6 worm cellular contexts compared by ENCODE assay signal in the genomic region with DNA sequence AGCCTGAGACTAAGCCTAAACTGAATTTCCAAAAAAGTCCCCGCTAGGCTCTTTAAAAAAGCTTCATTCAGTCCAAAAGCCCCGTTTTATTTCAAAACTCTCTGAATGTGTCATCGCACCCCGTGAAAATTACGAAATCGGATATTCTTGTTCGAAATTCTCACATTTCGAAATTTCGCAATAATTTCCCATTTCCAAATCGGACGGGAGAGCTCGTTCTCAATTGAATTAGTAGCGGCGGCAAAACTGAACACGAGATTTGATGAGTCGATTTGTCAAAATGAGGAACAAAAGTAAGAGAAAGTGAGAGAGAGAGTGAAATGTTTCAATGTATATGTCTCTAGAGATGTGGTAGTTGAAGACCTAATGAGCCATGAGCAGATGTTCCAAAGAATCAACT.
TF ChIP-seq lines count a peak whose summit lies in the region.

No protein-coding gene starts in this region.

TF ChIP-seq in whole organism, L1 larva, 84 proteins besides CTCF, POLR2A, EP300 and RAD21:
- no peak for TF ChIP-seq ztf-4 (tag; optimal IDR thresholded peaks at IDR 0.05; lab: Kevin White, UChicago)
- TF ChIP-seq egl-27 (tag; optimal IDR thresholded peaks at IDR 0.05; lab: Kevin White, UChicago) = peak in 1 of 2 experiments; percentile 19
- peak; percentile 34 for TF ChIP-seq zip-4 (GFP tag; optimal IDR thresholded peaks at IDR 0.05; lab: Kevin White, UChicago)
- peak in 1 of 3 experiments; percentile 30 for TF ChIP-seq ceh-82 (tag; optimal IDR thresholded peaks at IDR 0.05; lab: Kevin White, UChicago)
- TF ChIP-seq lin-14 (GFP tag; optimal IDR thresholded peaks at IDR 0.05; lab: Kevin White, UChicago) = peak; percentile 62
- no peak for TF ChIP-seq lir-3 (tag; optimal IDR thresholded peaks at IDR 0.05; lab: Kevin White, UChicago; ENCODE audit: poor library complexity)
- TF ChIP-seq blmp-1 (tag; optimal IDR thresholded peaks at IDR 0.05; lab: Kevin White, UChicago) = peak; percentile 1
- TF ChIP-seq nhr-71 (tag; optimal IDR thresholded peaks at IDR 0.05; lab: Kevin White, UChicago) = peak; percentile 18
- peak; percentile 44 for TF ChIP-seq skn-1 (tag; optimal IDR thresholded peaks at IDR 0.05; lab: Kevin White, UChicago)

TF ChIP-seq in whole organism, L2 larva, 48 proteins besides CTCF, POLR2A, EP300 and RAD21:
- TF ChIP-seq nhr-11 (tag; optimal IDR thresholded peaks at IDR 0.05; lab: Kevin White, UChicago) = no peak
- no peak for TF ChIP-seq sma-3 (GFP tag; optimal IDR thresholded peaks at IDR 0.05; lab: Kevin White, UChicago)
- TF ChIP-seq zag-1 (tag; optimal IDR thresholded peaks at IDR 0.05; lab: Kevin White, UChicago) = peak; percentile 24
- peak in 1 of 2 experiments; percentile 0 for TF ChIP-seq lsy-2 (tag; optimal IDR thresholded peaks at IDR 0.05; lab: Kevin White, UChicago)
- peak; percentile 20 for TF ChIP-seq sma-9 (GFP tag; optimal IDR thresholded peaks at IDR 0.05; lab: Kevin White, UChicago)
- no peak for TF ChIP-seq sma-9 (tag; optimal IDR thresholded peaks at IDR 0.05; lab: Kevin White, UChicago)
- peak; percentile 38 for TF ChIP-seq C34F6.9 (tag; optimal IDR thresholded peaks at IDR 0.05; lab: Kevin White, UChicago)
- TF ChIP-seq unc-55 (GFP tag; optimal IDR thresholded peaks at IDR 0.05; lab: Kevin White, UChicago) = peak; percentile 83

TF ChIP-seq in whole organism, L3 larva, 47 proteins besides CTCF, POLR2A, EP300 and RAD21:
- TF ChIP-seq lin-39 (tag; optimal IDR thresholded peaks at IDR 0.05; lab: Kevin White, UChicago) = peak; percentile 39
- no peak for TF ChIP-seq R02D3.7 (tag; optimal IDR thresholded peaks at IDR 0.05; lab: Kevin White, UChicago)
- TF ChIP-seq hmg-11 (tag; optimal IDR thresholded peaks at IDR 0.05; lab: Kevin White, UChicago) = no peak
- no peak for TF ChIP-seq lin-15B (tag; optimal IDR thresholded peaks at IDR 0.05; lab: Kevin White, UChicago)
- no peak for TF ChIP-seq ztf-11 (tag; optimal IDR thresholded peaks at IDR 0.05; lab: Kevin White, UChicago)

TF ChIP-seq in whole organism, late embryonic, 69 proteins besides CTCF, POLR2A, EP300 and RAD21:
- no peak for TF ChIP-seq pros-1 (tag; optimal IDR thresholded peaks at IDR 0.05; lab: Kevin White, UChicago)
- peak; percentile 37 for TF ChIP-seq unc-55 (GFP tag; optimal IDR thresholded peaks at IDR 0.05; lab: Kevin White, UChicago)
- TF ChIP-seq ceh-48 (tag; optimal IDR thresholded peaks at IDR 0.05; lab: Kevin White, UChicago) = no peak
- TF ChIP-seq fkh-6 (tag; optimal IDR thresholded peaks at IDR 0.05; lab: Kevin White, UChicago) = no peak
- no peak for TF ChIP-seq ztf-16 (tag; optimal IDR thresholded peaks at IDR 0.05; lab: Kevin White, UChicago)
- no peak for TF ChIP-seq gmeb-2 (tag; optimal IDR thresholded peaks at IDR 0.05; lab: Kevin White, UChicago)
- TF ChIP-seq tbx-7 (tag; optimal IDR thresholded peaks at IDR 0.05; lab: Kevin White, UChicago) = no peak
- TF ChIP-seq npax-4 (tag; optimal IDR thresholded peaks at IDR 0.05; lab: Kevin White, UChicago) = no peak
- TF ChIP-seq ceh-30 (tag; optimal IDR thresholded peaks at IDR 0.05; lab: Kevin White, UChicago) = no peak
- no peak for TF ChIP-seq ceh-2 (tag; optimal IDR thresholded peaks at IDR 0.05; lab: Kevin White, UChicago)
- TF ChIP-seq unc-42 (tag; optimal IDR thresholded peaks at IDR 0.05; lab: Kevin White, UChicago) = peak; percentile 70
TF ChIP-seq in whole organism, late embryonic: peak in this region for 2.

TF ChIP-seq in whole organism, mixed stage, embryonic, 35 proteins besides CTCF, POLR2A, EP300 and RAD21:
- TF ChIP-seq ces-1 (GFP tag; optimal IDR thresholded peaks at IDR 0.05; lab: Kevin White, UChicago) (peak; percentile 94), nhr-12 (tag; optimal IDR thresholded peaks at IDR 0.05; lab: Kevin White, UChicago) (no peak)
TF ChIP-seq in whole organism, mixed stage, embryonic: peak in this region for 1.

TF ChIP-seq in whole organism, young adult, 124 proteins besides CTCF, POLR2A, EP300 and RAD21:
- TF ChIP-seq cebp-1 (GFP tag; IDR thresholded peaks at IDR 0.05; lab: Robert Waterston, UW) = peak; percentile 78
- TF ChIP-seq cebp-1 (tag; optimal IDR thresholded peaks at IDR 0.05; lab: Kevin White, UChicago) = peak; percentile 98
- no peak for TF ChIP-seq ztf-28 (GFP tag; IDR thresholded peaks at IDR 0.05; lab: Robert Waterston, UW)
TF ChIP-seq in whole organism, young adult: peak in this region for 1.
